Worm (Caenorhabditis elegans) whole organism, L4 larva: ENCODE measurements around the gene cht-5.

Source experiments
- D1046.2 ChIP-seq: fragments of 200-800 bp; sonication (Bioruptor generic); IDR thresholded peaks from 2 replicates; pipeline ENCODE4 v1.3.6; 2022; ENCODE audit warnings: missing genetic modification characterization, missing compliant biosample characterization
- F49E8.2 ChIP-seq: sonication (generic microtip); optimal IDR thresholded peaks from 2 replicates; lab custom pipeline; 2016; ENCODE audit warnings: missing compliant biosample characterization, mild to moderate bottlenecking, missing genetic modification characterization, borderline replicate concordance
- Y5F2A.4 ChIP-seq: fragments of 200-800 bp; sonication (Bioruptor generic); optimal IDR thresholded peaks from 2 replicates; lab custom pipeline; 2018; ENCODE audit warnings: mild to moderate bottlenecking, missing genetic modification characterization, missing compliant biosample characterization
- ceh-32 ChIP-seq: sonication (generic microtip); optimal IDR thresholded peaks from 2 replicates; lab custom pipeline; 2016; ENCODE audit warnings: mild to moderate bottlenecking, missing genetic modification characterization, missing compliant biosample characterization; ENCODE audit not compliant: poor library complexity
- ces-1 ChIP-seq: fragments of 150-350 bp; sonication (generic microtip); optimal IDR thresholded peaks from 4 replicates; lab custom pipeline; 2014; ENCODE audit warnings: missing biosample characterization, missing genetic modification reagents, missing genetic modification characterization
- daf-16 ChIP-seq, 3 experiments: sonication (generic microtip); optimal IDR thresholded peaks; 2 replicates each; lab custom pipeline; 2016 to 2017; ENCODE audit warnings: missing genetic modification characterization in 3 of 3, missing genetic modification reagents in 3 of 3, mild to moderate bottlenecking in 2 of 3, missing compliant biosample characterization in 2 of 3, missing biosample characterization in 1 of 3, moderate library complexity in 1 of 3
- dmd-8 ChIP-seq: fragments of 200-800 bp; sonication (Bioruptor generic); IDR thresholded peaks from 2 replicates; pipeline ENCODE4 v1.3.6; 2022; ENCODE audit warnings: missing genetic modification characterization, missing compliant biosample characterization
- gei-8 ChIP-seq: fragments of 200-800 bp; sonication (Bioruptor generic); optimal IDR thresholded peaks from 2 replicates; lab custom pipeline; 2018; ENCODE audit warnings: mild to moderate bottlenecking, missing genetic modification characterization, missing compliant biosample characterization
- hlh-30 ChIP-seq: sonication (generic microtip); optimal IDR thresholded peaks from 2 replicates; lab custom pipeline; 2017; ENCODE audit warnings: antibody characterized with exemption, mild to moderate bottlenecking, missing genetic modification characterization, missing compliant biosample characterization; ENCODE audit not compliant: insufficient read depth
- hmg-1.1 ChIP-seq: fragments of 200-800 bp; sonication (Bioruptor generic); IDR thresholded peaks from 2 replicates; pipeline ENCODE4 v1.3.6; 2022; ENCODE audit warnings: missing genetic modification reagents, missing genetic modification characterization, missing compliant biosample characterization
- lin-39 ChIP-seq: fragments of 150-350 bp; optimal IDR thresholded peaks from 2 replicates; lab custom pipeline; 2014; ENCODE audit warnings: missing biosample characterization, missing genetic modification reagents, missing genetic modification characterization
- mxl-2 ChIP-seq: fragments of 200-800 bp; sonication (Bioruptor generic); conservative IDR thresholded peaks from 2 replicates; pipeline ENCODE4 v1.3.6; 2022; ENCODE audit warnings: missing genetic modification reagents, missing genetic modification characterization, missing compliant biosample characterization
- nhr-11 ChIP-seq: fragments of 150-350 bp; optimal IDR thresholded peaks from 2 replicates; lab custom pipeline; 2014; ENCODE audit warnings: missing biosample characterization, missing genetic modification characterization
- nhr-25 ChIP-seq: sonication (generic microtip); optimal IDR thresholded peaks from 2 replicates; lab custom pipeline; 2017; ENCODE audit warnings: missing genetic modification characterization, mild to moderate bottlenecking, missing compliant biosample characterization, antibody characterized with exemption, moderate library complexity, borderline replicate concordance; ENCODE audit not compliant: insufficient read depth
- nhr-28 ChIP-seq: fragments of 150-350 bp; optimal IDR thresholded peaks from 2 replicates; lab custom pipeline; 2014; ENCODE audit warnings: missing biosample characterization, missing genetic modification characterization
- nhr-48 ChIP-seq: sonication (generic microtip); optimal IDR thresholded peaks from 2 replicates; lab custom pipeline; 2016; ENCODE audit warnings: mild to moderate bottlenecking, missing genetic modification characterization, missing compliant biosample characterization
- nhr-77 ChIP-seq: fragments of 150-350 bp; optimal IDR thresholded peaks from 2 replicates; lab custom pipeline; 2014; ENCODE audit warnings: missing biosample characterization, missing genetic modification characterization
- pqm-1 ChIP-seq: sonication (generic microtip); optimal IDR thresholded peaks from 2 replicates; lab custom pipeline; 2017; ENCODE audit warnings: missing biosample characterization, missing genetic modification characterization
- rbr-2 ChIP-seq: sonication (generic microtip); optimal IDR thresholded peaks from 2 replicates; lab custom pipeline; 2016; ENCODE audit warnings: missing genotype, missing genetic modification characterization, missing compliant biosample characterization
- snpc-1.2 ChIP-seq: fragments of 200-800 bp; sonication (Bioruptor generic); IDR thresholded peaks from 2 replicates; pipeline ENCODE4 v1.3.6; 2022; ENCODE audit warnings: missing genetic modification reagents, missing genetic modification characterization, missing compliant biosample characterization
- spr-3 ChIP-seq: fragments of 200-800 bp; sonication (Bioruptor generic); optimal IDR thresholded peaks from 2 replicates; lab custom pipeline; 2018; ENCODE audit warnings: mild to moderate bottlenecking, missing genetic modification characterization, missing compliant biosample characterization
- unc-62 ChIP-seq, 3 experiments: fragments of 150-350 bp in 1 of 3; sonication (generic microtip); optimal IDR thresholded peaks in 2 of 3; peaks in 1 of 3; 1 replicate in 1 of 3; 2 replicates in 2 of 3; lab custom pipeline; 2014 to 2017; ENCODE audit warnings: missing biosample characterization in 3 of 3, missing genetic modification characterization in 3 of 3, missing genetic modification reagents in 3 of 3, missing genotype in 1 of 3
- vab-7 ChIP-seq: fragments of 200-800 bp; sonication (Bioruptor generic); IDR thresholded peaks from 2 replicates; pipeline ENCODE4 v1.3.6; 2022; ENCODE audit warnings: missing genetic modification reagents, missing genetic modification characterization, missing compliant biosample characterization
- zip-11 ChIP-seq: fragments of 200-800 bp; sonication (Bioruptor generic); IDR thresholded peaks from 2 replicates; pipeline ENCODE4 v1.3.6; 2022; ENCODE audit warnings: missing genetic modification characterization, missing compliant biosample characterization
- ztf-11 ChIP-seq: fragments of 150-350 bp; optimal IDR thresholded peaks from 2 replicates; lab custom pipeline; 2014; ENCODE audit warnings: missing biosample characterization, missing genetic modification characterization

cht-5 gene

ce11 chrV:10117465-10117864, 3.0 kb downstream of the cht-5 start, which contains the start of gene C08B6.5 (continued):
- TF ChIP-seq nhr-48 (tag; lab: Kevin White, UChicago), result no peak

DNA sequence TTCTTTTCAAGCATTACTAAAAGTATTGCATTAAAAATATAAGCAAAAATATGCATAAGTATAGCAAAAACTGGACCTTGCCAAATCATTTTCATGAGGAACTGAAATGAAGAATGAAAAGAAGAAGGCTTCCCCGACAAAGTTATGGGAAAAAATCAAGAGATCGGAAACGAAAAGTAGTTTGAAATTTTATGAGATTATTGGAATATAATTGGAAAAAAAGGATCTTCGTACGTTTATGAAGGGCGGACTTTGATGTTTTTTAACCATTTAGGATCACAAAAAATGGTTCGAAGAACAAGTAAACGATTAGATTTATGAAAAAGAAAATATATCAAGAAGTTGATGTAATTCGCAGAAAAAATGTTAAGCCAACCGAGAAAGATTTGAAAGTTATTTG, 6.5 kb downstream of the cht-5 start, which contains the start of gene srxa-18:
srxa-18 (minus strand) TSS at position 100 of the 400 bp plus-strand sequence.
- TF ChIP-seq Y5F2A.4 (no peak), zip-11 (no peak)
- TF ChIP-seq, all 104 proteins: peak for 0

DNA sequence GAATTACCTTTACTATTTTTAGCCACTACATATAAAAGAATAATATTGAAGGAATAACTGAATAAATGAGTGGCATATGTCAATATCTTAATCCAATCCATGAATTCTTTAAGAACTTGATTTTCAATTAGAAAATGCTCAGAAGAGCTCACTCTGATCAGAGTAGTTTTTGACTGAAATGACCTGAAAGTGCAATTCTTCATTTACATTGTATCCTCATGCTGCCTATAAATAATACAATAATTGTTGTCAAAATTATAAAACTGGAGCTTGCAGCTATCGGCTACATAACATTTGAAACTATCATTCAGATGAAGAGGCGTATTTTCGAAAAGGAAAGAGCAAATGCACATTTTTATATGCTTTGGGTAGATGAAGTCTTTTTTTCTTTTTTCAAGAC, 8.2 kb downstream of the cht-5 start, which contains the start of gene srxa-19:
srxa-19 (minus strand) TSS at position 101 of the 400 bp plus-strand sequence.
- TF ChIP-seq spr-3 (GFP tag; lab: Kevin White, UChicago) (no peak), mxl-2 (GFP tag; lab: Robert Waterston, UW) (no peak), unc-62 (GFP tag; optimal IDR thresholded peaks at IDR 0.05 in 1 of 2; lab: Kevin White, UChicago) (no peak), unc-62 (tag; optimal IDR thresholded peaks at IDR 0.05; lab: Kevin White, UChicago) (no peak)

DNA sequence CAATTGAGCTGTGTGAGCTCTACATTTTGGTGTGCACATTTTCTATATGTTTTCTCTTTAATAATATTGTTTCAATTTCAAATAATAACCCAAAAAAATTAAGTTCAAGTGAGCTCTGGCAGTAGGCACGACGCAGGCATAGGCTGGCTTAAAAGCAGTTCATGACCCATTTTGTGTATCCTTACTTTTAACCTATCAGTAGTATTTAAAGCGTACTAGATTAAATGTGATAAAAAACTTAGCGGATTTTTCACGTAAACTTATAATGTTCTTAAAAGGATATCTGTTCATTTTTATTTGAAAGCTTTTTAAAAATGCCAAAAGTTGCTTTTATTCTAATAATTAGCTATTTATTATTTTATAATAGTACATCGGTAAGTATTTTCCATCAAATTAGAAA, 8.9 kb downstream of the cht-5 start, which contains the start of gene C08B6.6:
C08B6.6 (plus strand) TSS at position 301 of the 400 bp plus-strand sequence.
- TF ChIP-seq ztf-11 (tag; lab: Kevin White, UChicago) (no peak), nhr-77 (tag; lab: Kevin White, UChicago) (no peak), hlh-30 (tag; lab: Kevin White, UChicago) (no peak), F49E8.2 (tag; lab: Kevin White, UChicago) (no peak), D1046.2 (no peak), nhr-11 (tag; lab: Kevin White, UChicago) (no peak)

ce11 chrV:10124799-10125548, 10.5 kb downstream of the cht-5 start, which contains the start of gene C08B6.10:
Gene C08B6.10, plus strand, starts transcription at chrV:10125498.
- no peak for TF ChIP-seq lin-39 (tag; lab: Kevin White, UChicago)
- TF ChIP-seq gei-8, result no peak
- TF ChIP-seq pqm-1 (tag; lab: Kevin White, UChicago), result peak; percentile 19
- no peak for TF ChIP-seq rbr-2
- peak in 1 of 2 experiments; percentile 83 for TF ChIP-seq unc-62 (GFP tag; optimal IDR thresholded peaks at IDR 0.05 in 1 of 2; lab: Kevin White, UChicago)
- TF ChIP-seq unc-62 (tag; optimal IDR thresholded peaks at IDR 0.05; lab: Kevin White, UChicago), result no peak
- no peak for TF ChIP-seq hmg-1.1
- peak; percentile 21 for TF ChIP-seq nhr-28 (tag; lab: Kevin White, UChicago)
- no peak for TF ChIP-seq ces-1
- no peak for TF ChIP-seq daf-16 (GFP tag; optimal IDR thresholded peaks at IDR 0.05; lab: Kevin White, UChicago)
- peak; percentile 69 for TF ChIP-seq daf-16 (tag; optimal IDR thresholded peaks at IDR 0.05; lab: Kevin White, UChicago)

DNA sequence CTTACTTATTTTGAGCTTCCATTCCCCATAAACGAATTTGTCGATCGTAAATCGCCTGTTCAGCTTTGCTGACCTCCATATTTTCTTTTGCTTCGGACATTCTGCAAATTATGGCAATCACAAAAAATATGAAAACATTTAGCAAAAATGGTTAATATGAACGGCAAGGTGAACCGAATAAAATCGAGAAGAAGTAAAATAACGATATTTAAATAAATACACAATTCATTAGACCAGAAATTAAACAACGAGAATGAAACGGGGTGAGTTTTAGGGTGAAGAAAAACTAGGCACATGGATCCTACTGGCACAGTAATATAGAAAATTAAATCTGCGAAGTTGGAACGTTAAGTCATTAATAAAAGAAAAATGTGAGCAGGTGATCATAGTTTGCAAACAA, 15.8 kb downstream of the cht-5 start, which contains the start of gene aos-1:
aos-1 (minus strand) TSS at position 101 of the 400 bp plus-strand sequence.
- TF ChIP-seq nhr-25 (tag; lab: Kevin White, UChicago) (no peak), vab-7 (GFP tag; lab: Robert Waterston, UW) (no peak), D1046.2 (no peak), spr-3 (GFP tag; lab: Kevin White, UChicago) (no peak)

- TF ChIP-seq ceh-32 (no peak), snpc-1.2 (GFP tag; lab: Robert Waterston, UW) (no peak), dmd-8 (peak; percentile 60; the same call in 1 of the 2 replicates)
Measured at ce11 chrV:10133277-10133676, 18.8 kb downstream of the cht-5 start.
